Fruit fly (Drosophila melanogaster) whole organism, embryonic: ENCODE data around the gene CG32706.

Experiments used
- Atf3 ChIP-seq: fragments of 200-800 bp; sonication (Bioruptor generic); optimal IDR thresholded peaks from 3 replicates; lab custom pipeline; 2016; ENCODE audit warnings: missing biosample characterization, missing genetic modification characterization
- Awh ChIP-seq: fragments of 200-800 bp; sonication (Bioruptor generic); IDR thresholded peaks from 2 replicates; pipeline ENCODE4, ENCODE4 v1.3.6; 2022; ENCODE audit warnings: missing biosample characterization, missing genetic modification characterization
- CG1024 ChIP-seq: fragments of 200-800 bp; sonication (Bioruptor generic); IDR thresholded peaks from 2 replicates; pipeline ENCODE4 v1.3.6; 2022; ENCODE audit warnings: missing biosample characterization, missing genetic modification characterization
- CG10267 ChIP-seq: fragments of 200-800 bp; sonication (Bioruptor generic); optimal IDR thresholded peaks from 2 replicates; lab custom pipeline; 2018; ENCODE audit warnings: missing biosample characterization, mild to moderate bottlenecking, missing genetic modification characterization, moderate library complexity
- CG11093 ChIP-seq: fragments of 200-800 bp; sonication (Bioruptor generic); IDR thresholded peaks from 3 replicates; pipeline ENCODE4 v1.3.6; 2022; ENCODE audit warnings: missing biosample characterization, missing genetic modification characterization
- CG12391 ChIP-seq: fragments of 200-800 bp; sonication (Bioruptor generic); optimal IDR thresholded peaks from 3 replicates; lab custom pipeline; 2018; ENCODE audit warnings: missing biosample characterization, mild to moderate bottlenecking, missing genetic modification characterization, moderate library complexity
- CG12942 ChIP-seq: fragments of 200-800 bp; sonication (Bioruptor generic); optimal IDR thresholded peaks from 3 replicates; lab custom pipeline; 2016; ENCODE audit warnings: missing biosample characterization, missing genetic modification characterization
- CG13624 ChIP-seq: fragments of 200-800 bp; sonication (Bioruptor generic); optimal IDR thresholded peaks from 2 replicates; lab custom pipeline; 2016; ENCODE audit warnings: missing biosample characterization, missing genetic modification characterization
- CG13775 ChIP-seq: fragments of 200-800 bp; sonication (Bioruptor generic); optimal IDR thresholded peaks from 3 replicates; lab custom pipeline; 2017; ENCODE audit warnings: missing biosample characterization, mild to moderate bottlenecking, missing genetic modification characterization
- CG1602 ChIP-seq: fragments of 200-800 bp; sonication (Bioruptor generic); optimal IDR thresholded peaks from 3 replicates; lab custom pipeline; 2016; ENCODE audit warnings: missing biosample characterization, missing genetic modification characterization
- CG1647 ChIP-seq: fragments of 200-800 bp; sonication (Bioruptor generic); optimal IDR thresholded peaks from 3 replicates; lab custom pipeline; 2016; ENCODE audit warnings: missing biosample characterization, missing genetic modification characterization
- CG16813 ChIP-seq: fragments of 200-800 bp; sonication (Bioruptor generic); IDR thresholded peaks from 3 replicates; pipeline ENCODE4 v1.3.6; 2022; ENCODE audit warnings: missing biosample characterization, missing genetic modification characterization; ENCODE audit not compliant: partially characterized antibody
- CG18619 ChIP-seq: fragments of 200-800 bp; sonication (Bioruptor generic); optimal IDR thresholded peaks from 3 replicates; lab custom pipeline; 2017; ENCODE audit warnings: missing biosample characterization, mild to moderate bottlenecking, missing genetic modification characterization
- CG32772 ChIP-seq: fragments of 200-800 bp; sonication (Bioruptor generic); IDR thresholded peaks from 2 replicates; pipeline ENCODE4 v1.3.6; 2022; ENCODE audit warnings: missing biosample characterization, missing genetic modification characterization
- CG4360 ChIP-seq: fragments of 200-800 bp; sonication (Bioruptor generic); IDR thresholded peaks from 2 replicates; pipeline ENCODE4 v1.3.6; 2022; ENCODE audit warnings: missing biosample characterization, missing genetic modification characterization
- CG43689 ChIP-seq: fragments of 200-800 bp; sonication (Bioruptor generic); IDR thresholded peaks from 2 replicates; pipeline ENCODE4 v1.3.6; 2022; ENCODE audit warnings: missing biosample characterization, missing genetic modification characterization
- CG5180 ChIP-seq: fragments of 200-800 bp; sonication (Bioruptor generic); optimal IDR thresholded peaks from 3 replicates; lab custom pipeline; 2017; ENCODE audit warnings: missing biosample characterization, missing genetic modification characterization, mild to moderate bottlenecking, moderate library complexity, missing genetic modification reagents
- CG7987 ChIP-seq: fragments of 200-800 bp; sonication (Bioruptor generic); optimal IDR thresholded peaks from 2 replicates; lab custom pipeline; 2018; ENCODE audit warnings: missing biosample characterization, mild to moderate bottlenecking, missing genetic modification characterization, moderate library complexity
- CG9817 ChIP-seq: fragments of 200-800 bp; sonication (Bioruptor generic); optimal IDR thresholded peaks from 2 replicates; lab custom pipeline; 2018; ENCODE audit warnings: missing biosample characterization, mild to moderate bottlenecking, missing genetic modification characterization, moderate library complexity
- CG9876 ChIP-seq: fragments of 200-800 bp; sonication (Bioruptor generic); optimal IDR thresholded peaks from 2 replicates; lab custom pipeline; 2016; ENCODE audit warnings: missing biosample characterization, missing genetic modification characterization
- Eip74EF ChIP-seq, 2 experiments: fragments of 200-800 bp in 1 of 2; fragments of >200 bp in 1 of 2; sonication (Bioruptor generic) in 1 of 2; optimal IDR thresholded peaks; 2 replicates each; lab custom pipeline; 2017 to 2019; ENCODE audit warnings: missing biosample characterization in 2 of 2, missing genetic modification characterization in 2 of 2, mild to moderate bottlenecking in 1 of 2, moderate library complexity in 1 of 2
- H2.0 ChIP-seq: fragments of 200-800 bp; sonication (Bioruptor generic); IDR thresholded peaks from 2 replicates; pipeline ENCODE4 v1.3.6; 2022; ENCODE audit warnings: missing biosample characterization, missing genetic modification characterization
- HHEX ChIP-seq: fragments of 200-800 bp; sonication (Bioruptor generic); optimal IDR thresholded peaks from 3 replicates; lab custom pipeline; 2017; ENCODE audit warnings: missing biosample characterization, mild to moderate bottlenecking, missing genetic modification characterization, missing genetic modification reagents
- HmgD ChIP-seq: fragments of 200-800 bp; sonication (Bioruptor generic); optimal IDR thresholded peaks from 3 replicates; lab custom pipeline; 2016; ENCODE audit warnings: missing biosample characterization, missing genetic modification characterization
- Hmx ChIP-seq: fragments of 200-800 bp; sonication (Bioruptor generic); optimal IDR thresholded peaks from 2 replicates; lab custom pipeline; 2016; ENCODE audit warnings: missing biosample characterization, missing genetic modification characterization
- Mes4 ChIP-seq: fragments of 200-800 bp; sonication (Bioruptor generic); optimal IDR thresholded peaks from 2 replicates; lab custom pipeline; 2016; ENCODE audit warnings: missing biosample characterization, missing genetic modification characterization
- Nf-YB ChIP-seq: fragments of 200-800 bp; sonication (Bioruptor generic); optimal IDR thresholded peaks from 3 replicates; lab custom pipeline; 2019; ENCODE audit warnings: missing biosample characterization, mild to moderate bottlenecking, missing genetic modification characterization, moderate library complexity
- Scr ChIP-seq: fragments of 200-800 bp; sonication (Bioruptor generic); IDR thresholded peaks from 2 replicates; pipeline ENCODE4 v1.3.6; 2022; ENCODE audit warnings: missing biosample characterization, missing genetic modification characterization; ENCODE audit not compliant: partially characterized antibody
- Stat92E ChIP-seq, 3 experiments: fragments of >200 bp in 2 of 3; fragments of 200-800 bp in 1 of 3; sonication (Bioruptor generic) in 1 of 3; optimal IDR thresholded peaks; 2 replicates each; lab custom pipeline; 2017 to 2019; ENCODE audit warnings: missing biosample characterization in 3 of 3, missing genetic modification characterization in 3 of 3, mild to moderate bottlenecking in 1 of 3, moderate library complexity in 1 of 3
- Xbp1 ChIP-seq: fragments of 200-800 bp; sonication (Bioruptor generic); optimal IDR thresholded peaks from 3 replicates; lab custom pipeline; 2016; ENCODE audit warnings: missing biosample characterization, mild to moderate bottlenecking, missing genetic modification characterization
- ac ChIP-seq: fragments of 200-800 bp; sonication (Bioruptor generic); optimal IDR thresholded peaks from 3 replicates; lab custom pipeline; 2017; ENCODE audit warnings: missing biosample characterization, mild to moderate bottlenecking, missing genetic modification characterization
- amos ChIP-seq: fragments of 200-800 bp; sonication (Bioruptor generic); IDR thresholded peaks from 2 replicates; pipeline ENCODE4 v1.3.6; 2022; ENCODE audit warnings: missing biosample characterization, missing genetic modification characterization; ENCODE audit not compliant: partially characterized antibody
- bigmax ChIP-seq: fragments of 200-800 bp; sonication (Bioruptor generic); optimal IDR thresholded peaks from 2 replicates; lab custom pipeline; 2018; ENCODE audit warnings: missing biosample characterization, mild to moderate bottlenecking, missing genetic modification characterization
- bsh ChIP-seq, 2 experiments: fragments of 200-800 bp; sonication (Bioruptor generic); optimal IDR thresholded peaks; 2 replicates each; lab custom pipeline; 2017 to 2018; ENCODE audit warnings: mild to moderate bottlenecking in 2 of 2, missing biosample characterization in 2 of 2, missing genetic modification characterization in 2 of 2, moderate library complexity in 1 of 2
- caup ChIP-seq: fragments of 200-800 bp; sonication (Bioruptor generic); optimal IDR thresholded peaks from 3 replicates; lab custom pipeline; 2017; ENCODE audit warnings: missing biosample characterization, mild to moderate bottlenecking, missing genetic modification characterization, moderate library complexity; ENCODE audit not compliant: severe bottlenecking
- cg ChIP-seq: fragments of 200-800 bp; sonication (Bioruptor generic); optimal IDR thresholded peaks from 3 replicates; lab custom pipeline; 2019; ENCODE audit warnings: missing biosample characterization, mild to moderate bottlenecking, missing genetic modification characterization, moderate library complexity
- chn ChIP-seq: fragments of 200-800 bp; sonication (Bioruptor generic); optimal IDR thresholded peaks from 2 replicates; lab custom pipeline; 2016; ENCODE audit warnings: missing biosample characterization, missing genetic modification characterization
- dan ChIP-seq: fragments of 200-800 bp; sonication (Bioruptor generic); IDR thresholded peaks from 2 replicates; pipeline ENCODE4 v1.3.6; 2022; ENCODE audit warnings: missing biosample characterization, missing genetic modification characterization
- danr ChIP-seq: fragments of 200-800 bp; sonication (Bioruptor generic); IDR thresholded peaks from 2 replicates; pipeline ENCODE4 v1.3.6; 2022; ENCODE audit warnings: missing biosample characterization, missing genetic modification characterization
- emc ChIP-seq: fragments of 200-800 bp; sonication (Bioruptor generic); optimal IDR thresholded peaks from 2 replicates; lab custom pipeline; 2016; ENCODE audit warnings: missing biosample characterization, missing genetic modification characterization
- ems ChIP-seq: fragments of 200-800 bp; sonication (Bioruptor generic); optimal IDR thresholded peaks from 3 replicates; lab custom pipeline; 2016; ENCODE audit warnings: missing biosample characterization, missing genetic modification characterization
- fd64A ChIP-seq: fragments of 200-800 bp; sonication (Bioruptor generic); optimal IDR thresholded peaks from 3 replicates; lab custom pipeline; 2018; ENCODE audit warnings: missing biosample characterization, mild to moderate bottlenecking, missing genetic modification characterization
- ftz-f1 ChIP-seq: fragments of 200-800 bp; sonication (Bioruptor generic); optimal IDR thresholded peaks from 2 replicates; lab custom pipeline; 2016; ENCODE audit warnings: missing biosample characterization, missing genetic modification characterization
- fu2 ChIP-seq: fragments of 200-800 bp; sonication (Bioruptor generic); optimal IDR thresholded peaks from 2 replicates; lab custom pipeline; 2016; ENCODE audit warnings: missing biosample characterization, missing genetic modification characterization
- onecut ChIP-seq: fragments of 200-800 bp; sonication (Bioruptor generic); IDR thresholded peaks from 2 replicates; pipeline ENCODE4 v1.3.6; 2022; ENCODE audit warnings: missing biosample characterization, missing genetic modification characterization
- pb ChIP-seq: fragments of 200-800 bp; sonication (Bioruptor generic); optimal IDR thresholded peaks from 3 replicates; lab custom pipeline; 2016; ENCODE audit warnings: missing biosample characterization, missing genetic modification characterization
- ranshi ChIP-seq: fragments of 200-800 bp; sonication (Bioruptor generic); IDR thresholded peaks from 2 replicates; pipeline ENCODE4 v1.3.6; 2022; ENCODE audit warnings: missing biosample characterization, missing genetic modification characterization
- sim ChIP-seq: fragments of 200-800 bp; sonication (Bioruptor generic); IDR thresholded peaks from 2 replicates; pipeline ENCODE4 v1.3.6; 2022; ENCODE audit warnings: missing biosample characterization, missing genetic modification characterization
- tna ChIP-seq: fragments of 200-800 bp; sonication (Bioruptor generic); IDR thresholded peaks from 2 replicates; pipeline ENCODE4 v1.3.6; 2022; ENCODE audit warnings: missing biosample characterization, missing genetic modification characterization; ENCODE audit not compliant: partially characterized antibody
- tx ChIP-seq: fragments of 200-800 bp; sonication (Bioruptor generic); optimal IDR thresholded peaks from 2 replicates; lab custom pipeline; 2016; ENCODE audit warnings: missing biosample characterization, missing genetic modification characterization

The CG32706 gene

DNA sequence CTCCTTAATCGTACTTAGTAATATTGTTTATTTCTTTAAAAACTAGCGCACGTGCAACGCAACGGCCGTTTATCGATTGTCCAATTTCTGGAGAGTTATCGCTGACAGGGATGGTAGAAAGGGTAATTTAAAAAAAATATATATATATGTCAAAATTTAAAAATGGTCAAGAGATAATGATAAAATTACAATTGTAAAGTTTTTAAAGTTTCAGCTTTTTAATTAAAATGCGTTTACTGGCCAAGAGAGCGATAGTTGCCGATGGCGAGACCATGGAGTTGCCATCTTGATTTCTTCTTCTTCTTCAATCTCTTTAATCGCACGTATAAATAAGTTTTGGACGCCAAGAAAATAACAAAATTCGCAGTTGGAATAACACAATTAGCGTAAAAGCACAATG is 6.0 kb upstream of the CG32706 start, which contains the start of the genes CG7246 and HP1b (continued):
- TF ChIP-seq tna (GFP tag; lab: Robert Waterston, UW) (no peak), CG18619 (GFP tag; lab: Kevin White, UChicago) (peak; percentile 47), Hmx (GFP tag; lab: Kevin White, UChicago) (no peak), HHEX (GFP tag; lab: Kevin White, UChicago) (peak; percentile 57), ac (no peak), onecut (GFP tag; lab: Robert Waterston, UW) (no peak), H2.0 (GFP tag; lab: Robert Waterston, UW) (peak; percentile 63), CG1647 (GFP tag; lab: Kevin White, UChicago) (peak; percentile 1), Stat92E (GFP tag; optimal IDR thresholded peaks at IDR 0.05; lab: Kevin White, UChicago) (no peak), amos (GFP tag; lab: Robert Waterston, UW) (peak; percentile 68; the same call in 1 of the 2 replicates), HmgD (GFP tag; lab: Kevin White, UChicago) (no peak), CG10267 (peak; percentile 61), ftz-f1 (GFP tag; lab: Kevin White, UChicago) (peak; percentile 49), CG7987 (GFP tag; lab: Kevin White, UChicago) (peak; percentile 44), CG1024 (peak; percentile 35; the same call in 1 of the 2 replicates), pb (GFP tag; lab: Kevin White, UChicago) (no peak), fu2 (GFP tag; lab: Kevin White, UChicago) (peak; percentile 33), CG5180 (no peak), Nf-YB (GFP tag; lab: Kevin White, UChicago) (no peak), CG16813 (peak; percentile 71), sim (no peak), CG4360 (GFP tag; lab: Robert Waterston, UW) (peak; percentile 38; the same call in 1 of the 2 replicates), ranshi (GFP tag; lab: Robert Waterston, UW) (peak; percentile 65; the same call in 1 of the 2 replicates), chn (GFP tag; lab: Kevin White, UChicago) (no peak), tx (no peak), bigmax (GFP tag; lab: Kevin White, UChicago) (no peak), Xbp1 (GFP tag; lab: Kevin White, UChicago) (peak; percentile 78), danr (GFP tag; lab: Robert Waterston, UW) (no peak), caup (GFP tag; lab: Kevin White, UChicago) (peak; percentile 73), emc (GFP tag; lab: Kevin White, UChicago) (no peak), cg (no peak), CG12942 (GFP tag; lab: Kevin White, UChicago) (peak; percentile 56), CG12391 (tag; lab: Kevin White, UChicago) (peak; percentile 83), CG1602 (GFP tag; lab: Kevin White, UChicago) (peak; percentile 45), bsh (GFP tag; optimal IDR thresholded peaks at IDR 0.05; lab: Kevin White, UChicago) (peak in 1 of 2 experiments; percentile 76), CG13624 (peak; percentile 33), dan (GFP tag; lab: Robert Waterston, UW) (peak; percentile 8; the same call in 1 of the 2 replicates), Awh (0 out of 2 replicates have a peak, but pooled peaks have one; percentile 42), Scr (GFP tag; lab: Robert Waterston, UW) (peak; percentile 86), Mes4 (GFP tag; lab: Kevin White, UChicago) (no peak), Atf3 (GFP tag; lab: Kevin White, UChicago) (peak; percentile 0), Eip74EF (GFP tag; optimal IDR thresholded peaks at IDR 0.05; lab: Kevin White, UChicago) (no peak), CG11093 (GFP tag; lab: Robert Waterston, UW) (peak; percentile 58; the same call in 1 of the 3 replicates), CG43689 (GFP tag; lab: Robert Waterston, UW) (no peak), CG9817 (tag; lab: Kevin White, UChicago) (peak; percentile 64), CG13775 (GFP tag; lab: Kevin White, UChicago) (peak; percentile 68), ems (GFP tag; lab: Kevin White, UChicago) (peak; percentile 59), CG32772 (GFP tag; lab: Robert Waterston, UW) (peak; percentile 82), CG9876 (no peak), fd64A (GFP tag; lab: Kevin White, UChicago) (no peak)
